Worm (Caenorhabditis elegans): ENCODE measurements around the gene C32A9.1.

- no peak for TF ChIP-seq him-1 (tag; optimal IDR thresholded peaks at IDR 0.05)
- TF ChIP-seq dao-5 (tag; optimal IDR thresholded peaks at IDR 0.05): no peak
- TF ChIP-seq W03F9.2 (tag; optimal IDR thresholded peaks at IDR 0.05): no peak
These were observed 5.9 kb downstream of the C32A9.1 start for ce11 chrX:10254068-10254467.
